Fruit fly (Drosophila melanogaster) whole organism, prepupa: ENCODE measurements around the gene betaTub65B.

Source experiments
- CG10669 ChIP-seq: fragments of 200-800 bp; sonication (Bioruptor generic); optimal IDR thresholded peaks from 3 replicates; lab custom pipeline; 2018; ENCODE audit warnings: missing biosample characterization, mild to moderate bottlenecking, missing genetic modification characterization, moderate library complexity
- CG11294 ChIP-seq: fragments of 200-800 bp; sonication (Bioruptor generic); IDR thresholded peaks from 2 replicates; pipeline ENCODE4 v1.3.6; 2022; ENCODE audit warnings: missing biosample characterization, missing genetic modification characterization
- CG11762 ChIP-seq: fragments of 200-800 bp; sonication (Bioruptor generic); optimal IDR thresholded peaks from 3 replicates; lab custom pipeline; 2016; ENCODE audit warnings: missing biosample characterization, missing genetic modification characterization; ENCODE audit not compliant: insufficient read depth
- CG11902 ChIP-seq: fragments of 200-800 bp; sonication (Bioruptor generic); optimal IDR thresholded peaks from 3 replicates; lab custom pipeline; 2016; ENCODE audit warnings: missing biosample characterization, missing genetic modification characterization
- CG31627 ChIP-seq: fragments of 200-800 bp; sonication (Bioruptor generic); optimal IDR thresholded peaks from 3 replicates; lab custom pipeline; 2016; ENCODE audit warnings: missing biosample characterization, missing genetic modification characterization
- CG32006 ChIP-seq: fragments of 200-800 bp; sonication (Bioruptor generic); optimal IDR thresholded peaks from 3 replicates; lab custom pipeline; 2017; ENCODE audit warnings: missing biosample characterization, mild to moderate bottlenecking, missing genetic modification characterization
- CG4318 ChIP-seq: fragments of 200-800 bp; sonication (Bioruptor generic); optimal IDR thresholded peaks from 3 replicates; lab custom pipeline; 2017; ENCODE audit warnings: missing biosample characterization, mild to moderate bottlenecking, missing genetic modification characterization
- CG6163 ChIP-seq: fragments of 200-800 bp; sonication (Bioruptor generic); IDR thresholded peaks from 3 replicates; pipeline ENCODE4 v1.3.6; 2022; ENCODE audit warnings: missing biosample characterization, missing genetic modification characterization
- CG6792 ChIP-seq: fragments of 200-800 bp; sonication (Bioruptor generic); optimal IDR thresholded peaks from 3 replicates; lab custom pipeline; 2016; ENCODE audit warnings: missing biosample characterization, missing genetic modification characterization
- CG6808 ChIP-seq: fragments of 200-800 bp; sonication (Bioruptor generic); optimal IDR thresholded peaks from 3 replicates; lab custom pipeline; 2017; ENCODE audit warnings: missing biosample characterization, missing genetic modification characterization, mild to moderate bottlenecking, moderate library complexity, missing genetic modification reagents
- CG7368 ChIP-seq: fragments of 200-800 bp; sonication (Bioruptor generic); optimal IDR thresholded peaks from 3 replicates; lab custom pipeline; 2016; ENCODE audit warnings: missing biosample characterization, missing genetic modification characterization
- CG8319 ChIP-seq: fragments of 200-800 bp; sonication (Bioruptor generic); optimal IDR thresholded peaks from 3 replicates; lab custom pipeline; 2016; ENCODE audit warnings: missing biosample characterization, missing genetic modification characterization
- CG8632 ChIP-seq: fragments of 200-800 bp; sonication (Bioruptor generic); optimal IDR thresholded peaks from 3 replicates; lab custom pipeline; 2016; ENCODE audit warnings: missing biosample characterization, missing genetic modification characterization
- Eip75B ChIP-seq: fragments of 200-800 bp; sonication (Bioruptor generic); optimal IDR thresholded peaks from 3 replicates; lab custom pipeline; 2016; ENCODE audit warnings: missing biosample characterization, missing genetic modification characterization
- Eip78C ChIP-seq: fragments of 200-800 bp; sonication (Bioruptor generic); peaks from one replicate; lab custom pipeline; 2016; ENCODE audit warnings: missing biosample characterization, missing genetic modification characterization
- Eip93F ChIP-seq: fragments of 200-800 bp; sonication (Bioruptor generic); optimal IDR thresholded peaks from 2 replicates; lab custom pipeline; 2016; ENCODE audit warnings: missing biosample characterization, mild to moderate bottlenecking, missing genetic modification characterization
- Ets21C ChIP-seq: fragments of 200-800 bp; sonication (Bioruptor generic); optimal IDR thresholded peaks from 3 replicates; lab custom pipeline; 2016; ENCODE audit warnings: missing biosample characterization, missing genetic modification characterization
- Gug ChIP-seq: fragments of 200-800 bp; sonication (Bioruptor generic); IDR thresholded peaks from 2 replicates; pipeline ENCODE4 v1.3.6; 2022; ENCODE audit warnings: missing biosample characterization, missing genetic modification characterization
- Hr39 ChIP-seq: fragments of 200-800 bp; sonication (Bioruptor generic); optimal IDR thresholded peaks from 2 replicates; lab custom pipeline; 2016; ENCODE audit warnings: missing biosample characterization, missing genetic modification characterization
- Hr4 ChIP-seq: fragments of 200-800 bp; sonication (Bioruptor generic); optimal IDR thresholded peaks from 3 replicates; lab custom pipeline; 2016; ENCODE audit warnings: missing biosample characterization, missing genetic modification characterization
- Met ChIP-seq: fragments of 200-800 bp; sonication (Bioruptor generic); optimal IDR thresholded peaks from 3 replicates; lab custom pipeline; 2016; ENCODE audit warnings: missing biosample characterization, missing genetic modification characterization
- Smox ChIP-seq: fragments of 200-800 bp; sonication (Bioruptor generic); optimal IDR thresholded peaks from 3 replicates; lab custom pipeline; 2016; ENCODE audit warnings: missing biosample characterization, missing genetic modification characterization
- Sox102F ChIP-seq: fragments of 200-800 bp; sonication (Bioruptor generic); optimal IDR thresholded peaks from 2 replicates; lab custom pipeline; 2016; ENCODE audit warnings: missing biosample characterization, mild to moderate bottlenecking, missing genetic modification characterization
- Sox14 ChIP-seq: fragments of 200-800 bp; sonication (Bioruptor generic); optimal IDR thresholded peaks from 3 replicates; lab custom pipeline; 2016; ENCODE audit warnings: missing biosample characterization, missing genetic modification characterization
- cyc ChIP-seq: fragments of 200-800 bp; sonication (Bioruptor generic); optimal IDR thresholded peaks from 3 replicates; lab custom pipeline; 2016; ENCODE audit warnings: missing biosample characterization, missing genetic modification characterization
- dsx ChIP-seq: fragments of 200-800 bp; optimal IDR thresholded peaks from 3 replicates; lab custom pipeline; 2019; ENCODE audit warnings: missing biosample characterization, mild to moderate bottlenecking, missing genetic modification characterization, moderate library complexity; ENCODE audit not compliant: poor library complexity, severe bottlenecking
- eg ChIP-seq: fragments of 200-800 bp; sonication (Bioruptor generic); IDR thresholded peaks from 3 replicates; pipeline ENCODE4 v1.3.6; 2022; ENCODE audit warnings: missing biosample characterization, missing genetic modification characterization
- esn ChIP-seq: fragments of 200-800 bp; sonication (Bioruptor generic); optimal IDR thresholded peaks from 2 replicates; lab custom pipeline; 2016; ENCODE audit warnings: missing biosample characterization, mild to moderate bottlenecking, missing genetic modification characterization, moderate library complexity
- fd59A ChIP-seq: fragments of 200-800 bp; sonication (Bioruptor generic); optimal IDR thresholded peaks from 2 replicates; lab custom pipeline; 2017; ENCODE audit warnings: missing biosample characterization, mild to moderate bottlenecking, missing genetic modification characterization, missing genetic modification reagents
- fd85E ChIP-seq: fragments of 200-800 bp; sonication (Bioruptor generic); optimal IDR thresholded peaks from 3 replicates; lab custom pipeline; 2016; ENCODE audit warnings: missing biosample characterization, missing genetic modification characterization
- fkh ChIP-seq: fragments of 200-800 bp; sonication (Bioruptor generic); optimal IDR thresholded peaks from 3 replicates; lab custom pipeline; 2017; ENCODE audit warnings: missing biosample characterization, mild to moderate bottlenecking, missing genetic modification characterization, moderate library complexity
- net ChIP-seq: fragments of 200-800 bp; sonication (Bioruptor generic); optimal IDR thresholded peaks from 3 replicates; lab custom pipeline; 2016; ENCODE audit warnings: missing biosample characterization, missing genetic modification characterization
- pdm3 ChIP-seq: fragments of 200-800 bp; sonication (Bioruptor generic); optimal IDR thresholded peaks from 3 replicates; lab custom pipeline; 2016; ENCODE audit warnings: missing biosample characterization, missing genetic modification characterization
- spab ChIP-seq: fragments of 200-800 bp; sonication (Bioruptor generic); optimal IDR thresholded peaks from 2 replicates; lab custom pipeline; 2017; ENCODE audit warnings: missing biosample characterization, mild to moderate bottlenecking, missing genetic modification characterization, missing genetic modification reagents
- svp ChIP-seq: fragments of 200-800 bp; sonication (Bioruptor generic); peaks from one replicate; lab custom pipeline; 2016; ENCODE audit warnings: missing biosample characterization, missing genetic modification characterization
- topi ChIP-seq: fragments of 200-800 bp; sonication (Bioruptor generic); optimal IDR thresholded peaks from 3 replicates; lab custom pipeline; 2016; ENCODE audit warnings: missing biosample characterization, missing genetic modification characterization

The betaTub65B gene

dm6 chr3L:6552968-6553402, 22.5 kb downstream of the betaTub65B start (continued):
- TF ChIP-seq Eip78C (GFP tag; lab: Kevin White, UChicago) (peak; percentile 92), net (GFP tag; lab: Kevin White, UChicago) (peak; percentile 39), CG8632 (GFP tag; lab: Kevin White, UChicago) (peak; percentile 79), Eip75B (GFP tag; lab: Kevin White, UChicago) (peak; percentile 67), esn (GFP tag; lab: Kevin White, UChicago) (peak; percentile 89), CG6792 (GFP tag; lab: Kevin White, UChicago) (peak; percentile 78), Ets21C (GFP tag; lab: Kevin White, UChicago) (peak; percentile 77), topi (GFP tag; lab: Kevin White, UChicago) (peak; percentile 85), pdm3 (GFP tag; lab: Kevin White, UChicago) (peak; percentile 76), eg (GFP tag; lab: Robert Waterston, UW) (peak; percentile 81; the same call in 2 of the 3 replicates), CG11902 (GFP tag; lab: Kevin White, UChicago) (peak; percentile 52), CG7368 (GFP tag; lab: Kevin White, UChicago) (peak; percentile 1), CG11294 (peak; percentile 65; the same call in 1 of the 2 replicates), Hr4 (GFP tag; lab: Kevin White, UChicago) (peak; percentile 83), Eip93F (peak; percentile 9), fd59A (GFP tag; lab: Kevin White, UChicago) (no peak), CG10669 (GFP tag; lab: Kevin White, UChicago) (peak; percentile 20), Smox (GFP tag; lab: Kevin White, UChicago) (peak; percentile 82), Gug (GFP tag; lab: Robert Waterston, UW) (no peak), CG6808 (no peak), Sox102F (GFP tag; lab: Kevin White, UChicago) (peak; percentile 77)

dm6 chr3L:6554056-6554739, 23.7 kb downstream of the betaTub65B start:
- peak; percentile 19 for TF ChIP-seq Hr39 (GFP tag; lab: Kevin White, UChicago)
- peak; percentile 6 for TF ChIP-seq topi (GFP tag; lab: Kevin White, UChicago)
- TF ChIP-seq CG4318 (GFP tag; lab: Kevin White, UChicago) = no peak
- no peak for TF ChIP-seq fkh (GFP tag; lab: Kevin White, UChicago)
- TF ChIP-seq CG31627 (GFP tag; lab: Kevin White, UChicago) = peak; percentile 28
- no peak for TF ChIP-seq CG8319 (GFP tag; lab: Kevin White, UChicago)
- peak; percentile 3 for TF ChIP-seq cyc
- TF ChIP-seq CG7368 (GFP tag; lab: Kevin White, UChicago) = no peak
- no peak for TF ChIP-seq CG6792 (GFP tag; lab: Kevin White, UChicago)
- TF ChIP-seq Met (GFP tag; lab: Kevin White, UChicago) = peak; percentile 24
- TF ChIP-seq CG6163 (GFP tag; lab: Robert Waterston, UW) = no peak
- no peak for TF ChIP-seq Eip78C (GFP tag; lab: Kevin White, UChicago)
- peak; percentile 5 for TF ChIP-seq CG32006 (GFP tag; lab: Kevin White, UChicago)
- peak; percentile 21 for TF ChIP-seq Sox102F (GFP tag; lab: Kevin White, UChicago)
- peak; percentile 63 for TF ChIP-seq svp (GFP tag; lab: Kevin White, UChicago)
- TF ChIP-seq fd85E (GFP tag; lab: Kevin White, UChicago) = no peak
- peak; percentile 5 for TF ChIP-seq pdm3 (GFP tag; lab: Kevin White, UChicago)
- TF ChIP-seq dsx (GFP tag; lab: Kevin White, UChicago) = no peak
- TF ChIP-seq, all 60 proteins: peak for 9

- TF ChIP-seq Smox (GFP tag; lab: Kevin White, UChicago) (no peak), CG11762 (GFP tag; lab: Kevin White, UChicago) (no peak), svp (GFP tag; lab: Kevin White, UChicago) (peak; percentile 77), CG8632 (GFP tag; lab: Kevin White, UChicago) (no peak), fkh (GFP tag; lab: Kevin White, UChicago) (peak; percentile 70), Sox14 (GFP tag; lab: Kevin White, UChicago) (no peak), spab (GFP tag; lab: Kevin White, UChicago) (no peak), net (GFP tag; lab: Kevin White, UChicago) (no peak)
Measured at dm6 chr3L:6556221-6556620, 25.7 kb downstream of the betaTub65B start.
